Worm (Caenorhabditis elegans) whole organism, L4 larva: ENCODE results near the gene C14C6.6.

ENCODE experiments used
- F10B5.3 ChIP-seq: sonication (generic microtip); optimal IDR thresholded peaks from 2 replicates; lab custom pipeline; 2016; ENCODE audit warnings: mild to moderate bottlenecking, missing genetic modification characterization, missing compliant biosample characterization
- F44E2.7 ChIP-seq: fragments of 200-800 bp; sonication (Bioruptor generic); IDR thresholded peaks from 2 replicates; pipeline ENCODE4 v2.1.2; 2022; ENCODE audit warnings: missing genetic modification characterization, missing compliant biosample characterization
- F49E8.2 ChIP-seq: sonication (generic microtip); optimal IDR thresholded peaks from 2 replicates; lab custom pipeline; 2016; ENCODE audit warnings: missing compliant biosample characterization, mild to moderate bottlenecking, missing genetic modification characterization, borderline replicate concordance
- R02D3.7 ChIP-seq: fragments of 150-350 bp; sonication (generic microtip); optimal IDR thresholded peaks from 3 replicates; lab custom pipeline; 2014; ENCODE audit warnings: missing biosample characterization, missing genetic modification characterization
- T20F7.1 ChIP-seq: fragments of 200-800 bp; sonication (Bioruptor generic); optimal IDR thresholded peaks from 2 replicates; lab custom pipeline; 2018; ENCODE audit warnings: mild to moderate bottlenecking, missing genetic modification characterization, missing compliant biosample characterization
- Y105C5A.15 ChIP-seq: fragments of 200-800 bp; sonication (Bioruptor generic); IDR thresholded peaks from 2 replicates; pipeline ENCODE4 v1.3.6; 2022; ENCODE audit warnings: missing genetic modification characterization, missing compliant biosample characterization
- Y48G9A.11 ChIP-seq: fragments of 200-800 bp; sonication (Bioruptor generic); IDR thresholded peaks from 2 replicates; pipeline ENCODE4 v1.3.6; 2022; ENCODE audit warnings: missing genetic modification reagents, missing genetic modification characterization, missing compliant biosample characterization
- ZK337.2 ChIP-seq: fragments of 200-800 bp; sonication (Bioruptor generic); IDR thresholded peaks from 2 replicates; pipeline ENCODE4 v1.3.6; 2022; ENCODE audit warnings: missing genetic modification reagents, missing genetic modification characterization, missing compliant biosample characterization
- aha-1 ChIP-seq: fragments of 150-350 bp; peaks from one replicate; lab custom pipeline; 2014; ENCODE audit warnings: missing biosample characterization, missing genetic modification characterization
- aly-2 ChIP-seq: sonication (generic microtip); optimal IDR thresholded peaks from 2 replicates; lab custom pipeline; 2018; ENCODE audit warnings: missing biosample characterization, missing genetic modification characterization
- ama-1 ChIP-seq: fragments of 150-350 bp; optimal IDR thresholded peaks from 2 replicates; lab custom pipeline; 2014; ENCODE audit warnings: inconsistent platforms, mixed read lengths
- ceh-20 ChIP-seq: fragments of 200-800 bp; sonication (Bioruptor generic); IDR thresholded peaks from 2 replicates; pipeline ENCODE4 v1.3.6; 2022; ENCODE audit warnings: missing genetic modification reagents, missing genetic modification characterization, missing compliant biosample characterization
- ceh-28 ChIP-seq: fragments of 150-350 bp; optimal IDR thresholded peaks from 2 replicates; lab custom pipeline; 2014; ENCODE audit warnings: missing biosample characterization, missing genetic modification reagents, missing genetic modification characterization
- ceh-44 ChIP-seq: fragments of 200-800 bp; sonication (Bioruptor generic); IDR thresholded peaks from 2 replicates; pipeline ENCODE4 v1.3.6; 2022; ENCODE audit warnings: missing genetic modification reagents, missing genetic modification characterization, missing compliant biosample characterization
- ces-1 ChIP-seq: fragments of 150-350 bp; sonication (generic microtip); optimal IDR thresholded peaks from 4 replicates; lab custom pipeline; 2014; ENCODE audit warnings: missing biosample characterization, missing genetic modification reagents, missing genetic modification characterization
- dmd-6 ChIP-seq: fragments of 200-800 bp; sonication (Bioruptor generic); IDR thresholded peaks from 2 replicates; pipeline ENCODE4 v1.3.6; 2022; ENCODE audit warnings: missing genetic modification reagents, missing genetic modification characterization, missing compliant biosample characterization
- dmd-9 ChIP-seq: fragments of 200-800 bp; sonication (Bioruptor generic); IDR thresholded peaks from 2 replicates; pipeline ENCODE4 v1.3.6; 2022; ENCODE audit warnings: missing genetic modification reagents, missing genetic modification characterization, missing compliant biosample characterization
- dpl-1 ChIP-seq: fragments of 150-350 bp; optimal IDR thresholded peaks from 2 replicates; lab custom pipeline; 2014; ENCODE audit warnings: missing biosample characterization, missing genetic modification reagents, missing genetic modification characterization
- duxl-1 ChIP-seq: sonication (generic microtip); optimal IDR thresholded peaks from 2 replicates; lab custom pipeline; 2016; ENCODE audit warnings: mild to moderate bottlenecking, missing genetic modification characterization, moderate library complexity, missing compliant biosample characterization; ENCODE audit not compliant: poor library complexity
- egl-27 ChIP-seq: sonication (generic microtip); optimal IDR thresholded peaks from 3 replicates; lab custom pipeline; 2017; ENCODE audit warnings: missing biosample characterization, missing genetic modification reagents, missing genetic modification characterization
- hmg-1.1 ChIP-seq: fragments of 200-800 bp; sonication (Bioruptor generic); IDR thresholded peaks from 2 replicates; pipeline ENCODE4 v1.3.6; 2022; ENCODE audit warnings: missing genetic modification reagents, missing genetic modification characterization, missing compliant biosample characterization
- lin-38 ChIP-seq: fragments of 200-800 bp; sonication (Bioruptor generic); IDR thresholded peaks from 2 replicates; pipeline ENCODE4 v1.3.6; 2022; ENCODE audit warnings: missing genetic modification reagents, missing genetic modification characterization, missing compliant biosample characterization
- lin-39 ChIP-seq: fragments of 150-350 bp; optimal IDR thresholded peaks from 2 replicates; lab custom pipeline; 2014; ENCODE audit warnings: missing biosample characterization, missing genetic modification reagents, missing genetic modification characterization
- madf-5 ChIP-seq, 2 experiments: fragments of 200-800 bp; sonication (Bioruptor generic); IDR thresholded peaks; 2 replicates each; pipeline ENCODE4 v1.3.6; 2022; ENCODE audit warnings: missing compliant biosample characterization in 2 of 2, missing genetic modification characterization in 2 of 2
- madf-9 ChIP-seq: fragments of 200-800 bp; sonication (Bioruptor generic); conservative IDR thresholded peaks from 2 replicates; pipeline ENCODE4 v1.3.6; 2022; ENCODE audit warnings: missing genetic modification reagents, missing genetic modification characterization, missing compliant biosample characterization
- mes-2 ChIP-seq: sonication (generic microtip); optimal IDR thresholded peaks from 2 replicates; lab custom pipeline; 2016; ENCODE audit warnings: missing genotype, mild to moderate bottlenecking, missing genetic modification characterization, missing compliant biosample characterization; ENCODE audit not compliant: poor library complexity, severe bottlenecking
- mxl-3 ChIP-seq: fragments of 200-800 bp; sonication (Bioruptor generic); optimal IDR thresholded peaks from 2 replicates; lab custom pipeline; 2018; ENCODE audit warnings: mild to moderate bottlenecking, missing genetic modification characterization, missing compliant biosample characterization
- nhr-111 ChIP-seq: fragments of 200-800 bp; sonication (Bioruptor generic); optimal IDR thresholded peaks from 2 replicates; lab custom pipeline; 2018; ENCODE audit warnings: mild to moderate bottlenecking, missing genetic modification characterization, missing compliant biosample characterization
- nhr-48 ChIP-seq: sonication (generic microtip); optimal IDR thresholded peaks from 2 replicates; lab custom pipeline; 2016; ENCODE audit warnings: mild to moderate bottlenecking, missing genetic modification characterization, missing compliant biosample characterization
- sdz-12 ChIP-seq: fragments of 200-800 bp; sonication (Bioruptor generic); optimal IDR thresholded peaks from 2 replicates; lab custom pipeline; 2018; ENCODE audit warnings: mild to moderate bottlenecking, missing genetic modification characterization, missing compliant biosample characterization
- snpc-4 ChIP-seq: fragments of 150-350 bp; optimal IDR thresholded peaks from 2 replicates; lab custom pipeline; 2014; ENCODE audit warnings: missing biosample characterization, missing genetic modification characterization
- spr-1 ChIP-seq: sonication (generic microtip); optimal IDR thresholded peaks from 2 replicates; lab custom pipeline; 2016; ENCODE audit warnings: mild to moderate bottlenecking, missing genetic modification characterization, missing compliant biosample characterization
- tag-97 ChIP-seq: fragments of 200-800 bp; sonication (Bioruptor generic); IDR thresholded peaks from 2 replicates; pipeline ENCODE4 v1.3.6; 2022; ENCODE audit warnings: missing genetic modification characterization, missing compliant biosample characterization
- unc-39 ChIP-seq: sonication (generic microtip); optimal IDR thresholded peaks from 2 replicates; lab custom pipeline; 2017; ENCODE audit warnings: missing biosample characterization, missing genetic modification characterization
- unc-62 ChIP-seq, 3 experiments: fragments of 150-350 bp in 1 of 3; sonication (generic microtip); optimal IDR thresholded peaks in 2 of 3; peaks in 1 of 3; 1 replicate in 1 of 3; 2 replicates in 2 of 3; lab custom pipeline; 2014 to 2017; ENCODE audit warnings: missing biosample characterization in 3 of 3, missing genetic modification characterization in 3 of 3, missing genetic modification reagents in 3 of 3, missing genotype in 1 of 3
- vab-7 ChIP-seq: fragments of 200-800 bp; sonication (Bioruptor generic); IDR thresholded peaks from 2 replicates; pipeline ENCODE4 v1.3.6; 2022; ENCODE audit warnings: missing genetic modification reagents, missing genetic modification characterization, missing compliant biosample characterization
- ztf-11 ChIP-seq: fragments of 150-350 bp; optimal IDR thresholded peaks from 2 replicates; lab custom pipeline; 2014; ENCODE audit warnings: missing biosample characterization, missing genetic modification characterization
- ztf-7 ChIP-seq: fragments of 150-350 bp; optimal IDR thresholded peaks from 2 replicates; lab custom pipeline; 2014; ENCODE audit warnings: missing biosample characterization, missing genetic modification characterization

C14C6.6 gene

ce11 chrV:547980-548379 lies at the start of gene C14C6.6:
Gene C14C6.6 (minus strand): TSS chrV:548080.
- TF ChIP-seq aha-1 (tag; lab: Kevin White, UChicago) (no peak), lin-38 (GFP tag; lab: Robert Waterston, UW) (no peak), R02D3.7 (tag; lab: Kevin White, UChicago) (no peak), unc-62 (GFP tag; optimal IDR thresholded peaks at IDR 0.05 in 1 of 2; lab: Kevin White, UChicago) (no peak), unc-62 (tag; optimal IDR thresholded peaks at IDR 0.05; lab: Kevin White, UChicago) (no peak), duxl-1 (no peak), dmd-9 (GFP tag; lab: Robert Waterston, UW) (no peak), Y105C5A.15 (GFP tag; lab: Robert Waterston, UW) (no peak), spr-1 (tag; lab: Kevin White, UChicago) (no peak), lin-39 (tag; lab: Kevin White, UChicago) (no peak)

ce11 chrV:596923-597322 lies 49.0 kb upstream of the C14C6.6 start:
- no peak for TF ChIP-seq nhr-48 (tag; lab: Kevin White, UChicago)
- TF ChIP-seq F49E8.2 (tag; lab: Kevin White, UChicago): no peak
- TF ChIP-seq aha-1 (tag; lab: Kevin White, UChicago): no peak

- no peak for TF ChIP-seq ces-1 (GFP tag; lab: Kevin White, UChicago)
- TF ChIP-seq ceh-28: no peak
- no peak for TF ChIP-seq aly-2 (tag; lab: Kevin White, UChicago)
- no peak for TF ChIP-seq tag-97 (GFP tag; lab: Robert Waterston, UW)
- no peak for TF ChIP-seq ceh-44 (GFP tag; lab: Robert Waterston, UW)
- TF ChIP-seq dmd-6 (GFP tag; lab: Robert Waterston, UW): no peak
- no peak for TF ChIP-seq egl-27 (tag; lab: Kevin White, UChicago)
- TF ChIP-seq unc-39 (tag; lab: Kevin White, UChicago): no peak
- no peak for TF ChIP-seq snpc-4 (tag; lab: Kevin White, UChicago)
- TF ChIP-seq T20F7.1: no peak
- TF ChIP-seq Y48G9A.11 (GFP tag; lab: Robert Waterston, UW): no peak
- no peak for TF ChIP-seq ceh-20
- TF ChIP-seq sdz-12 (GFP tag; lab: Kevin White, UChicago): no peak
- no peak for TF ChIP-seq ama-1 (lab: Kevin White, UChicago)
- TF ChIP-seq ztf-11: no peak
These were observed 45.1 kb upstream of the C14C6.6 start, which contains the start of gene ZK488.5 for ce11 chrV:592959-593358. Gene ZK488.5 (plus strand): TSS chrV:593259.

- TF ChIP-seq nhr-111 (no peak), hmg-1.1 (GFP tag; lab: Robert Waterston, UW) (no peak), mes-2 (no peak), ztf-7 (tag; lab: Kevin White, UChicago) (no peak), dpl-1 (no peak), madf-9 (GFP tag; lab: Robert Waterston, UW) (no peak), vab-7 (no peak), madf-5 (GFP tag; IDR thresholded peaks at IDR 0.05; lab: Robert Waterston, UW) (no peak), ZK337.2 (GFP tag; lab: Robert Waterston, UW) (no peak), mxl-3 (GFP tag; lab: Kevin White, UChicago) (no peak), F10B5.3 (tag; lab: Kevin White, UChicago) (no peak), F44E2.7 (no peak), ztf-11 (no peak)
These were observed 42.3 kb upstream of the C14C6.6 start, which contains the start of gene ZK488.6 for ce11 chrV:590182-590581. Gene ZK488.6 (plus strand): TSS chrV:590482.
